Fruit fly (Drosophila melanogaster) whole organism, embryonic: ENCODE data around the gene CG9568.

Source experiments
- Abd-B ChIP-seq: fragments of 200-800 bp; sonication (Bioruptor generic); optimal IDR thresholded peaks from 2 replicates; lab custom pipeline; 2018; ENCODE audit warnings: missing biosample characterization, mild to moderate bottlenecking, missing genetic modification characterization, moderate library complexity
- Antp ChIP-seq: fragments of 200-800 bp; sonication (Bioruptor generic); optimal IDR thresholded peaks from 3 replicates; lab custom pipeline; 2016; ENCODE audit warnings: missing biosample characterization, missing genetic modification characterization
- CG11723 ChIP-seq: fragments of 200-800 bp; sonication (Bioruptor generic); optimal IDR thresholded peaks from 2 replicates; lab custom pipeline; 2017; ENCODE audit warnings: missing biosample characterization, mild to moderate bottlenecking, missing genetic modification characterization
- CG12155 ChIP-seq: fragments of 200-800 bp; sonication (Bioruptor generic); optimal IDR thresholded peaks from 3 replicates; lab custom pipeline; 2016; ENCODE audit warnings: missing biosample characterization, missing genetic modification characterization
- CG12236 ChIP-seq: fragments of 200-800 bp; sonication (Bioruptor generic); optimal IDR thresholded peaks from 2 replicates; lab custom pipeline; 2016; ENCODE audit warnings: missing biosample characterization, missing genetic modification characterization
- CG1233 ChIP-seq: fragments of 200-800 bp; sonication (Bioruptor generic); optimal IDR thresholded peaks from 4 replicates; lab custom pipeline; 2018; ENCODE audit warnings: missing biosample characterization, mild to moderate bottlenecking, missing genetic modification characterization
- CG13424 ChIP-seq: fragments of 200-800 bp; sonication (Bioruptor generic); optimal IDR thresholded peaks from 2 replicates; lab custom pipeline; 2019; ENCODE audit warnings: missing biosample characterization, mild to moderate bottlenecking, missing genetic modification characterization, moderate library complexity
- CG13894 ChIP-seq: fragments of 200-800 bp; sonication (Bioruptor generic); optimal IDR thresholded peaks from 3 replicates; lab custom pipeline; 2018; ENCODE audit warnings: missing biosample characterization, mild to moderate bottlenecking, missing genetic modification characterization, moderate library complexity
- CG16779 ChIP-seq: fragments of 200-800 bp; sonication (Bioruptor generic); IDR thresholded peaks from 2 replicates; pipeline ENCODE4 v1.3.6; 2022; ENCODE audit warnings: missing biosample characterization, missing genetic modification characterization
- CG16815 ChIP-seq: fragments of 200-800 bp; sonication (Bioruptor generic); optimal IDR thresholded peaks from 3 replicates; lab custom pipeline; 2017; ENCODE audit warnings: missing biosample characterization, mild to moderate bottlenecking, missing genetic modification characterization
- CG17328 ChIP-seq: fragments of 200-800 bp; sonication (Bioruptor generic); IDR thresholded peaks from 2 replicates; pipeline ENCODE4 v1.3.6; 2022; ENCODE audit warnings: missing biosample characterization, missing genetic modification characterization
- CG17359 ChIP-seq: fragments of 200-800 bp; sonication (Bioruptor generic); optimal IDR thresholded peaks from 3 replicates; lab custom pipeline; 2018; ENCODE audit warnings: missing biosample characterization, mild to moderate bottlenecking, missing genetic modification characterization, moderate library complexity
- CG1792 ChIP-seq: fragments of 200-800 bp; sonication (Bioruptor generic); optimal IDR thresholded peaks from 2 replicates; lab custom pipeline; 2016; ENCODE audit warnings: missing biosample characterization, missing genetic modification characterization
- CG31224 ChIP-seq: fragments of 200-800 bp; sonication (Bioruptor generic); IDR thresholded peaks from 2 replicates; pipeline ENCODE4 v1.3.6; 2022; ENCODE audit warnings: missing biosample characterization, missing genetic modification characterization
- CG3281 ChIP-seq: fragments of 200-800 bp; sonication (Bioruptor generic); optimal IDR thresholded peaks from 3 replicates; lab custom pipeline; 2017; ENCODE audit warnings: missing biosample characterization, mild to moderate bottlenecking, missing genetic modification characterization
- CG3995 ChIP-seq: fragments of 200-800 bp; sonication (Bioruptor generic); optimal IDR thresholded peaks from 3 replicates; lab custom pipeline; 2016; ENCODE audit warnings: missing biosample characterization, missing genetic modification characterization
- CG4328 ChIP-seq: fragments of 200-800 bp; sonication (Bioruptor generic); optimal IDR thresholded peaks from 3 replicates; lab custom pipeline; 2017; ENCODE audit warnings: missing biosample characterization, missing genetic modification reagents, missing genetic modification characterization
- CG4404 ChIP-seq: fragments of 200-800 bp; sonication (Bioruptor generic); IDR thresholded peaks from 2 replicates; pipeline ENCODE4 v1.3.6; 2022; ENCODE audit warnings: missing biosample characterization, missing genetic modification characterization
- CG7271 ChIP-seq: fragments of 200-800 bp; sonication (Bioruptor generic); optimal IDR thresholded peaks from 2 replicates; lab custom pipeline; 2018; ENCODE audit warnings: missing biosample characterization, mild to moderate bottlenecking, missing genetic modification characterization, moderate library complexity
- CG7745 ChIP-seq: fragments of 200-800 bp; sonication (Bioruptor generic); optimal IDR thresholded peaks from 2 replicates; lab custom pipeline; 2018; ENCODE audit warnings: missing biosample characterization, mild to moderate bottlenecking, missing genetic modification characterization, moderate library complexity
- CG7928 ChIP-seq: fragments of 200-800 bp; sonication (Bioruptor generic); optimal IDR thresholded peaks from 2 replicates; lab custom pipeline; 2017; ENCODE audit warnings: missing biosample characterization, mild to moderate bottlenecking, missing genetic modification characterization
- CG8359 ChIP-seq: fragments of 200-800 bp; sonication (Bioruptor generic); optimal IDR thresholded peaks from 2 replicates; lab custom pipeline; 2017; ENCODE audit warnings: missing biosample characterization, mild to moderate bottlenecking, missing genetic modification characterization, borderline replicate concordance
- CG9727 ChIP-seq: fragments of 200-800 bp; sonication (Bioruptor generic); optimal IDR thresholded peaks from 3 replicates; lab custom pipeline; 2017; ENCODE audit warnings: missing biosample characterization, mild to moderate bottlenecking, missing genetic modification characterization
- D19A ChIP-seq: fragments of 200-800 bp; optimal IDR thresholded peaks from 3 replicates; lab custom pipeline; 2019; ENCODE audit warnings: missing biosample characterization, mild to moderate bottlenecking, missing genetic modification characterization, moderate library complexity
- Deaf1 ChIP-seq: fragments of 200-800 bp; optimal IDR thresholded peaks from 3 replicates; lab custom pipeline; 2019; ENCODE audit warnings: missing biosample characterization, mild to moderate bottlenecking, missing genetic modification characterization, moderate library complexity
- Dek ChIP-seq: fragments of 200-800 bp; sonication (Bioruptor generic); optimal IDR thresholded peaks from 3 replicates; lab custom pipeline; 2019; ENCODE audit warnings: missing biosample characterization, mild to moderate bottlenecking, missing genetic modification characterization, moderate library complexity
- Ets97D ChIP-seq: fragments of 200-800 bp; sonication (Bioruptor generic); optimal IDR thresholded peaks from 3 replicates; lab custom pipeline; 2016; ENCODE audit warnings: missing biosample characterization, missing genetic modification characterization
- Gug ChIP-seq: fragments of 200-800 bp; sonication (Bioruptor generic); IDR thresholded peaks from 4 replicates; pipeline ENCODE4 v1.3.6; 2022; ENCODE audit warnings: missing biosample characterization, missing genetic modification characterization
- H2.0 ChIP-seq: fragments of 200-800 bp; sonication (Bioruptor generic); IDR thresholded peaks from 2 replicates; pipeline ENCODE4 v1.3.6; 2022; ENCODE audit warnings: missing biosample characterization, missing genetic modification characterization
- Lhr ChIP-seq: fragments of 200-800 bp; sonication (Bioruptor generic); optimal IDR thresholded peaks from 3 replicates; lab custom pipeline; 2017; ENCODE audit warnings: mild to moderate bottlenecking, missing biosample characterization, missing genetic modification reagents, missing genetic modification characterization
- Rfx ChIP-seq: fragments of 200-800 bp; sonication (Bioruptor generic); IDR thresholded peaks from 2 replicates; pipeline ENCODE4 v1.3.6; 2022; ENCODE audit warnings: missing biosample characterization, missing genetic modification characterization
- Sin3A ChIP-seq: fragments of >200 bp; optimal IDR thresholded peaks from 2 replicates; lab custom pipeline; 2018
- Spps ChIP-seq: fragments of 200-800 bp; sonication (Bioruptor generic); optimal IDR thresholded peaks from 2 replicates; lab custom pipeline; 2018; ENCODE audit warnings: missing biosample characterization, mild to moderate bottlenecking, missing genetic modification characterization
- Usf ChIP-seq: fragments of 200-800 bp; sonication (Bioruptor generic); optimal IDR thresholded peaks from 2 replicates; lab custom pipeline; 2017; ENCODE audit warnings: missing genotype, missing biosample characterization, missing genetic modification characterization
- ac ChIP-seq: fragments of 200-800 bp; sonication (Bioruptor generic); optimal IDR thresholded peaks from 3 replicates; lab custom pipeline; 2017; ENCODE audit warnings: missing biosample characterization, mild to moderate bottlenecking, missing genetic modification characterization
- ara ChIP-seq: fragments of 200-800 bp; sonication (Bioruptor generic); IDR thresholded peaks from 2 replicates; pipeline ENCODE4 v1.3.6; 2022; ENCODE audit warnings: missing biosample characterization, missing genetic modification characterization
- caup ChIP-seq: fragments of 200-800 bp; sonication (Bioruptor generic); optimal IDR thresholded peaks from 3 replicates; lab custom pipeline; 2017; ENCODE audit warnings: missing biosample characterization, mild to moderate bottlenecking, missing genetic modification characterization, moderate library complexity; ENCODE audit not compliant: severe bottlenecking
- chinmo ChIP-seq: fragments of 200-800 bp; sonication (Bioruptor generic); IDR thresholded peaks from 4 replicates; pipeline ENCODE4 v1.3.6; 2022; ENCODE audit warnings: missing biosample characterization, missing genetic modification characterization; ENCODE audit not compliant: partially characterized antibody
- crp ChIP-seq, 2 experiments: fragments of 200-800 bp; sonication (Bioruptor generic); optimal IDR thresholded peaks; 2 replicates in 1 of 2; 3 replicates in 1 of 2; lab custom pipeline; 2017; ENCODE audit warnings: missing biosample characterization in 2 of 2, missing genetic modification characterization in 2 of 2, mild to moderate bottlenecking in 1 of 2, moderate library complexity in 1 of 2
- fd3F ChIP-seq: fragments of 200-800 bp; sonication (Bioruptor generic); optimal IDR thresholded peaks from 2 replicates; lab custom pipeline; 2018; ENCODE audit warnings: missing biosample characterization, mild to moderate bottlenecking, missing genetic modification characterization, moderate library complexity
- fd96Cb ChIP-seq: fragments of 200-800 bp; sonication (Bioruptor generic); optimal IDR thresholded peaks from 2 replicates; lab custom pipeline; 2018; ENCODE audit warnings: missing biosample characterization, mild to moderate bottlenecking, missing genetic modification characterization, moderate library complexity
- h ChIP-seq: fragments of >200 bp; optimal IDR thresholded peaks from 2 replicates; lab custom pipeline; 2017
- nerfin-2 ChIP-seq: fragments of 200-800 bp; sonication (Bioruptor generic); IDR thresholded peaks from 2 replicates; pipeline ENCODE4 v1.3.6; 2022; ENCODE audit warnings: missing biosample characterization, missing genetic modification characterization; ENCODE audit not compliant: partially characterized antibody
- oc ChIP-seq: fragments of 200-800 bp; sonication (Bioruptor generic); optimal IDR thresholded peaks from 2 replicates; lab custom pipeline; 2018; ENCODE audit warnings: missing biosample characterization, mild to moderate bottlenecking, missing genetic modification characterization, moderate library complexity
- schlank ChIP-seq: fragments of 200-800 bp; sonication (Bioruptor generic); optimal IDR thresholded peaks from 2 replicates; lab custom pipeline; 2018; ENCODE audit warnings: missing biosample characterization, mild to moderate bottlenecking, missing genetic modification characterization
- shn ChIP-seq: fragments of 200-800 bp; sonication (Bioruptor generic); optimal IDR thresholded peaks from 3 replicates; lab custom pipeline; 2016; ENCODE audit warnings: missing biosample characterization, missing genetic modification characterization
- sna ChIP-seq: fragments of 200-800 bp; sonication (Bioruptor generic); IDR thresholded peaks from 2 replicates; pipeline ENCODE4 v1.3.6; 2022; ENCODE audit warnings: missing biosample characterization, missing genetic modification characterization; ENCODE audit not compliant: partially characterized antibody
- wor ChIP-seq: fragments of 200-800 bp; sonication (Bioruptor generic); IDR thresholded peaks from 2 replicates; pipeline ENCODE4 v1.3.6; 2022; ENCODE audit warnings: missing biosample characterization, missing genetic modification characterization
- z ChIP-seq: fragments of 200-800 bp; sonication (Bioruptor generic); IDR thresholded peaks from 3 replicates; pipeline ENCODE4 v1.3.6; 2022; ENCODE audit warnings: missing biosample characterization, missing genetic modification characterization
- zen ChIP-seq: fragments of 200-800 bp; sonication (Bioruptor generic); optimal IDR thresholded peaks from 3 replicates; lab custom pipeline; 2018; ENCODE audit warnings: missing biosample characterization, mild to moderate bottlenecking, missing genetic modification characterization, moderate library complexity

The CG9568 gene

dm6 chr2L:8997285-8997684 is 13.1 kb upstream of the CG9568 start, which contains the start of the genes alien and CG18661 (continued):
- peak; percentile 33; the same call in 1 of the 2 replicates for TF ChIP-seq nerfin-2 (GFP tag; lab: Robert Waterston, UW)
- no peak for TF ChIP-seq CG7271 (tag; lab: Kevin White, UChicago)
- TF ChIP-seq fd96Cb (tag; lab: Kevin White, UChicago): peak; percentile 90
- peak; percentile 66; the same call in 1 of the 2 replicates for TF ChIP-seq ara (GFP tag; lab: Robert Waterston, UW)
- TF ChIP-seq oc (tag; lab: Kevin White, UChicago): peak; percentile 44
- peak; percentile 84 for TF ChIP-seq Dek (tag; lab: Kevin White, UChicago)
- TF ChIP-seq shn: peak; percentile 76
- TF ChIP-seq CG16815 (GFP tag; lab: Kevin White, UChicago): peak; percentile 90
- peak; percentile 72 for TF ChIP-seq CG13894 (tag; lab: Kevin White, UChicago)
- TF ChIP-seq Usf: peak; percentile 68
- peak; percentile 98 for TF ChIP-seq CG3995 (GFP tag; lab: Kevin White, UChicago)
- peak; percentile 96 for TF ChIP-seq Abd-B (GFP tag; lab: Kevin White, UChicago)
- peak; percentile 66; the same call in 1 of the 2 replicates for TF ChIP-seq CG17328 (GFP tag; lab: Robert Waterston, UW)
- TF ChIP-seq CG16779 (GFP tag; lab: Robert Waterston, UW): peak; percentile 64
- TF ChIP-seq CG4404 (GFP tag; lab: Robert Waterston, UW): peak; percentile 87
- peak; percentile 57 for TF ChIP-seq CG1792 (GFP tag; lab: Kevin White, UChicago)
- peak; percentile 37 for TF ChIP-seq CG1233
- no peak for TF ChIP-seq z (GFP tag; lab: Robert Waterston, UW)
- TF ChIP-seq wor (GFP tag; lab: Robert Waterston, UW): peak; percentile 62
- peak; percentile 82 for TF ChIP-seq caup (GFP tag; lab: Kevin White, UChicago)
- peak; percentile 57 for TF ChIP-seq CG17359 (tag; lab: Kevin White, UChicago)
- peak; percentile 14 for TF ChIP-seq Deaf1 (tag; lab: Kevin White, UChicago)
- TF ChIP-seq CG7928: peak; percentile 91
- TF ChIP-seq Antp (GFP tag; lab: Kevin White, UChicago): peak; percentile 94
- TF ChIP-seq sna: 0 out of 2 replicates have a peak, but pooled peaks have one; percentile 14
- peak; percentile 74 for TF ChIP-seq CG31224 (GFP tag; lab: Robert Waterston, UW)
- peak; percentile 88 for TF ChIP-seq Ets97D (GFP tag; lab: Kevin White, UChicago)
- peak; percentile 62 for TF ChIP-seq D19A (tag; lab: Kevin White, UChicago)
- TF ChIP-seq CG8359 (GFP tag; lab: Kevin White, UChicago): no peak
- no peak for TF ChIP-seq chinmo
- TF ChIP-seq Lhr: peak; percentile 87
- peak; percentile 66 for TF ChIP-seq schlank (tag; lab: Kevin White, UChicago)
- peak; percentile 83 to 95 for TF ChIP-seq crp (GFP tag; optimal IDR thresholded peaks at IDR 0.05; lab: Kevin White, UChicago)
- TF ChIP-seq CG4328: peak; percentile 10
- TF ChIP-seq zen: peak; percentile 66
- peak; percentile 52 for TF ChIP-seq Sin3A
- TF ChIP-seq CG7745 (tag; lab: Kevin White, UChicago): no peak
- TF ChIP-seq CG9727 (GFP tag; lab: Kevin White, UChicago): peak; percentile 58
- peak; percentile 44 for TF ChIP-seq fd3F (GFP tag; lab: Kevin White, UChicago)
- peak; percentile 74 for TF ChIP-seq CG13424 (tag; lab: Kevin White, UChicago)
- peak; percentile 98 for TF ChIP-seq H2.0 (GFP tag; lab: Robert Waterston, UW)
- TF ChIP-seq CG3281 (GFP tag; lab: Kevin White, UChicago): peak; percentile 35
- peak; percentile 48 for TF ChIP-seq CG11723 (GFP tag; lab: Kevin White, UChicago)
- peak; percentile 60 for TF ChIP-seq CG12236 (GFP tag; lab: Kevin White, UChicago)
- TF ChIP-seq CG12155 (GFP tag; lab: Kevin White, UChicago): peak; percentile 89
- TF ChIP-seq h (lab: Kevin White, UChicago): no peak
- no peak for TF ChIP-seq Spps (tag; lab: Kevin White, UChicago)
- peak; percentile 96 for TF ChIP-seq Rfx (GFP tag; lab: Robert Waterston, UW)
- no peak for TF ChIP-seq ac (GFP tag; lab: Kevin White, UChicago)
- peak; percentile 92 for TF ChIP-seq Gug (GFP tag; lab: Robert Waterston, UW)
